Worm (Caenorhabditis elegans) whole organism, early embryonic: ENCODE measurements around the gene cht-1.

ENCODE experiments used
- B0310.2 ChIP-seq: sonication (generic microtip); optimal IDR thresholded peaks from 2 replicates; lab custom pipeline; 2016; ENCODE audit warnings: mild to moderate bottlenecking, missing genetic modification characterization, missing compliant biosample characterization
- F13C5.2 ChIP-seq: sonication (generic microtip); optimal IDR thresholded peaks from 2 replicates; lab custom pipeline; 2017; ENCODE audit warnings: mild to moderate bottlenecking, missing genetic modification characterization, inconsistent platforms, missing compliant biosample characterization
- aly-1 ChIP-seq: sonication (generic microtip); optimal IDR thresholded peaks from 2 replicates; lab custom pipeline; 2016; ENCODE audit warnings: missing genetic modification characterization, missing compliant biosample characterization
- ama-1 ChIP-seq: fragments of 150-350 bp; optimal IDR thresholded peaks from 2 replicates; lab custom pipeline; 2014
- ceh-13 ChIP-seq: fragments of 200-800 bp; sonication (Bioruptor generic); optimal IDR thresholded peaks from 2 replicates; lab custom pipeline; 2018; ENCODE audit warnings: mild to moderate bottlenecking, missing genetic modification characterization, missing compliant biosample characterization
- ceh-36 ChIP-seq: sonication (generic microtip); optimal IDR thresholded peaks from 2 replicates; lab custom pipeline; 2016; ENCODE audit warnings: missing genetic modification characterization, inconsistent platforms, missing compliant biosample characterization
- ets-7 ChIP-seq: sonication (generic microtip); optimal IDR thresholded peaks from 2 replicates; lab custom pipeline; 2016; ENCODE audit warnings: missing genotype, missing genetic modification characterization, missing compliant biosample characterization
- flt-1 ChIP-seq: fragments of 200-800 bp; sonication (Bioruptor generic); IDR thresholded peaks from 2 replicates; pipeline ENCODE4 v1.3.6; 2022; ENCODE audit warnings: missing genetic modification characterization, missing compliant biosample characterization
- hmbx-1 ChIP-seq: sonication (generic microtip); optimal IDR thresholded peaks from 2 replicates; lab custom pipeline; 2016; ENCODE audit warnings: mild to moderate bottlenecking, missing genetic modification characterization, missing compliant biosample characterization
- hmg-4 ChIP-seq: fragments of 200-800 bp; sonication (Bioruptor generic); optimal IDR thresholded peaks from 2 replicates; lab custom pipeline; 2018; ENCODE audit warnings: mild to moderate bottlenecking, missing genetic modification characterization, missing compliant biosample characterization
- hnd-1 ChIP-seq: sonication (generic microtip); optimal IDR thresholded peaks from 2 replicates; lab custom pipeline; 2016; ENCODE audit warnings: missing genetic modification characterization, missing compliant biosample characterization
- pes-1 ChIP-seq: fragments of 200-800 bp; sonication (Bioruptor generic); IDR thresholded peaks from 2 replicates; pipeline ENCODE4 v1.3.6; 2022; ENCODE audit warnings: missing genetic modification reagents, missing genetic modification characterization, missing compliant biosample characterization
- scrt-1 ChIP-seq: fragments of 200-800 bp; sonication (Bioruptor generic); IDR thresholded peaks from 2 replicates; pipeline ENCODE4 v1.3.6; 2022; ENCODE audit warnings: missing genetic modification characterization, missing compliant biosample characterization
- sea-1 ChIP-seq: fragments of 200-800 bp; sonication (Bioruptor generic); conservative IDR thresholded peaks from 2 replicates; pipeline ENCODE4 v1.3.6; 2022; ENCODE audit warnings: missing genetic modification characterization, missing compliant biosample characterization
- tbx-11 ChIP-seq: fragments of 200-800 bp; sonication (Bioruptor generic); IDR thresholded peaks from 2 replicates; pipeline ENCODE4 v1.3.6; 2022; ENCODE audit warnings: missing genetic modification characterization, missing compliant biosample characterization
- tbx-37 ChIP-seq: fragments of 200-800 bp; sonication (Bioruptor generic); conservative IDR thresholded peaks from 2 replicates; pipeline ENCODE4 v1.3.6; 2022; ENCODE audit warnings: missing genetic modification reagents, missing genetic modification characterization, missing compliant biosample characterization
- tra-4 ChIP-seq: sonication (generic microtip); optimal IDR thresholded peaks from 2 replicates; lab custom pipeline; 2017; ENCODE audit warnings: missing genetic modification characterization, missing compliant biosample characterization

The cht-1 gene

DNA sequence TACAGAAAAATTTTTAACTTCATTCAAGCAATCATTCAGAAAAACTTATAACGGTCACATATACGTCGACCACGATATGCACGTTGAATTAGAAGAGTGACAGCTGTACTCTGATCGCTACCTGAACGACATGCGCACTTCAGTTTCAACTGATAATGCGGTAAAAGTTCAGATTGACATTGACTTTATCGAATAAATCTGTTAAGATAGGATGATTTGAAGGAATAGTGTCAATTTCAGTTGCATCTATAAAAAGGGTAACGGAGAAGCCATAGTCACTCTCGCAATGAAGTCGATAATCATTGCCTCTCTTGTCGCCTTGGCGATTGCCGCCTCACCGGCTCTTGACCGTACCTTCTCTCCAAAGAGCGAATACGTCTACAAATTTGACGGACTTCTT is 3.4 kb upstream of the cht-1 start, which contains the start of gene vit-5:
vit-5 (plus strand) TSS at position 277 of the 400 bp plus-strand sequence.
- no peak for TF ChIP-seq hnd-1 (tag; lab: Kevin White, UChicago)
- TF ChIP-seq ceh-36 (tag; lab: Kevin White, UChicago) = no peak

DNA sequence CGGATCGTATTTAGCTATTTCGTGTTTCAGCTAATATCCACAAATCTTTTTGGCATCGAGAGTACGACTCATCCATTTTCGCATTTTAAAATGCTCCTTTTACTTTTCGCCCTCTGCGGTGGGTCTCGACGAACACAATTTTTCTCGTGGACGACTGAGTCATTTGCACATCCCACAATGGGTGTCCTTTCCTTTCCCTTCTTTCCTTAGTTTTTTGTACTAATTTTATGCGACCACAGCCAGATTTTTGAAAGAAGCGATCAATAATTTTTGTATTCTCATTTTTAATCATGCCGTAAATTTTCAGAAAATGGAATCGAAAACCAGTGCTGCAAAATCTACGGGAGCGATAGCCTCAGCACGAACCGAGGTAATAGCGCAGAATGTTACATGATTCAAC is 1.9 kb upstream of the cht-1 start, which contains the start of gene C04F6.9:
C04F6.9 (plus strand) TSS at position 301 of the 400 bp plus-strand sequence.
- TF ChIP-seq flt-1 (GFP tag; lab: Robert Waterston, UW) (no peak), B0310.2 (tag; lab: Kevin White, UChicago) (no peak), hmbx-1 (tag; lab: Kevin White, UChicago) (no peak), hmg-4 (GFP tag; lab: Kevin White, UChicago) (no peak), F13C5.2 (no peak), ama-1 (lab: Kevin White, UChicago) (no peak), ceh-36 (tag; lab: Kevin White, UChicago) (no peak), ets-7 (tag; lab: Kevin White, UChicago) (no peak), tbx-37 (GFP tag; lab: Robert Waterston, UW) (no peak), sea-1 (no peak), scrt-1 (GFP tag; lab: Robert Waterston, UW) (no peak), pes-1 (GFP tag; lab: Robert Waterston, UW) (no peak), ceh-13 (no peak), tbx-11 (GFP tag; lab: Robert Waterston, UW) (no peak), tra-4 (tag; lab: Kevin White, UChicago) (no peak), aly-1 (no peak), hnd-1 (tag; lab: Kevin White, UChicago) (no peak)

DNA sequence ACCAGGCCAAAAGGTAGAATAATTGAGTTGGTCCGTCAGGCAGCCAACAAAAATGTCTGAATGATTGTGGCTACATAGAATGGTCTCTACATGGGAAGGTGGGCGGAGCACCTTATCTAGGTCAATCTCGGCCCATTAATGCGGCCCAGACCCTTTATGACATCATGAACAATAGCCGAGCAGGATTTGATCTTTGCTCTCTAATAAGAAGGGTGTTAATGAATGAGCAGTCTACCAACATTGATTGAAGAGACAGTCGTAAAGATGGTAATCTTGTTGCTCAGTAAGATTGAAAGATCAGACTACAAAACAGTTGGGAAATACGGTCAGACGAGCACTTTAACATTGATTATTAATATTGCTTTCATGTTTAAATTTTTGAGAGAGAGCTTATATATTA is 570 bp upstream of the cht-1 start:
- no peak for TF ChIP-seq tra-4 (tag; lab: Kevin White, UChicago)
- no peak for TF ChIP-seq flt-1 (GFP tag; lab: Robert Waterston, UW)

DNA sequence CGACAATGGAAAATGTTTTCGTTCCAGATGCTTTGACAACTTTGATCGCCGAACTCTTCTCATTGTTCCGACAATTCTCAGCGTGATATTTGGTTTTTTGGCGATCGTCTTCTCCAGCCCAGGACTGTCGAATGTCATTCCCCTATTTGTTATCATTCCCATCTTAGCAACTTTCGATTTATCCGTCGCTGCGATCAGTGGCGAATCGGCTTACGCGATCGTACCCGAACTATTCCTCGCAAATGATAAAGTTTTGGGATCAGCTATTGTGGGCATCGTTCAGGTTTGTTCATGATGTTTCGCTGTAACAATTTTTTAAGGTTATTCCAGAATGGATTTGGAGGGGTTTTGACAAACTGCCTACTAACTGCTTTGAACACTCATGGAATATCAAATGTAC is 3.1 kb downstream of the cht-1 start:
- no peak for TF ChIP-seq hmbx-1 (tag; lab: Kevin White, UChicago)
- no peak for TF ChIP-seq F13C5.2
- TF ChIP-seq flt-1 (GFP tag; lab: Robert Waterston, UW) = no peak
- TF ChIP-seq ets-7 (tag; lab: Kevin White, UChicago) = no peak
- TF ChIP-seq tbx-11 (GFP tag; lab: Robert Waterston, UW) = no peak
- no peak for TF ChIP-seq tbx-37 (GFP tag; lab: Robert Waterston, UW)
- TF ChIP-seq hnd-1 (tag; lab: Kevin White, UChicago) = no peak
- no peak for TF ChIP-seq tra-4 (tag; lab: Kevin White, UChicago)
- no peak for TF ChIP-seq hmg-4 (GFP tag; lab: Kevin White, UChicago)
- TF ChIP-seq ceh-36 (tag; lab: Kevin White, UChicago) = no peak
- no peak for TF ChIP-seq sea-1
- no peak for TF ChIP-seq ceh-13
- TF ChIP-seq scrt-1 (GFP tag; lab: Robert Waterston, UW) = no peak
- TF ChIP-seq ama-1 (lab: Kevin White, UChicago) = no peak
- TF ChIP-seq pes-1 (GFP tag; lab: Robert Waterston, UW) = no peak
- TF ChIP-seq B0310.2 (tag; lab: Kevin White, UChicago) = no peak
- no peak for TF ChIP-seq aly-1

DNA sequence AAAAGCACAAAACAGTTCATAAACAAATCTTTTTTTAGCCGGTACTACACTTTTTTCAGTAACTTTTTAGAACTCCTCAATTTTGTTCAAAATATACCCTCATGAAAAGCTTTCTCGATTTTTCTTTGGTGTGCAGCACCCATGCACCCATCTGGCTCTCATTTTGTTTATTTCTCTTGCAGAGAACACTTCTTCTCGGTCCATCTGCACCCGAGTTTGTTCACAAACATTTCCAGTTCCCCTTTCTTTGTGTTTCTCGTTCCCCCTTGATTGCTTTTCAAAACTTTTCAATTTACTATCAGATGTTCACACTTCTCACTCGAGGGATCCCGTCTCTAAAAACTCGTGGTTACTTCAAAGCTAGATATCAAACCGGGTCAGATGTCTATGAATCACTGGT is 6.3 kb downstream of the cht-1 start, which contains the start of gene slcf-2:
slcf-2 (plus strand) TSS at position 301 of the 400 bp plus-strand sequence.
- TF ChIP-seq sea-1 = no peak
- no peak for TF ChIP-seq aly-1
- TF ChIP-seq tbx-37 (GFP tag; lab: Robert Waterston, UW) = no peak
- TF ChIP-seq hmbx-1 (tag; lab: Kevin White, UChicago) = no peak
- TF ChIP-seq scrt-1 (GFP tag; lab: Robert Waterston, UW) = no peak
- no peak for TF ChIP-seq tra-4 (tag; lab: Kevin White, UChicago)
- TF ChIP-seq hnd-1 (tag; lab: Kevin White, UChicago) = no peak
- TF ChIP-seq ama-1 (lab: Kevin White, UChicago) = no peak
- no peak for TF ChIP-seq pes-1 (GFP tag; lab: Robert Waterston, UW)
- no peak for TF ChIP-seq ceh-36 (tag; lab: Kevin White, UChicago)
- TF ChIP-seq ets-7 (tag; lab: Kevin White, UChicago) = no peak
- no peak for TF ChIP-seq ceh-13
- TF ChIP-seq flt-1 (GFP tag; lab: Robert Waterston, UW) = no peak

DNA sequence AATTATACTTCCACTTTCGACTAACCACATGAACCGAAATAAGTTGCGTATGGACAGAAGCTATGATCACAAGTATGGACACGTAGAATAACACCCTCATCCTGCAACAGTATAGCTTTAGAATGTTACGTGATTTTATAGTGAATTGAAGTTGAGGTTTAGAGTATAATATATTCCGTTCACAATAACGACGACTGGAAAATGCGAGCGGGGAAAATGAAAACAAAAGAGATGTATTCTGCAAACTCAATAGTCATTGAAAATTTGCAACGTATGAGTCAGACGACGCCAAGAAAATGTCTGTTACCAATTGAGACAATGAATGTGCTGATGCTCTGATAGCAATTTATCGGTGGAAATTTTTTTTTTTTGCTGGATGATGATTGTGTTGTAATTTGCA is 14.5 kb downstream of the cht-1 start, which contains the start of gene acp-1:
acp-1 (minus strand) TSS at position 101 of the 400 bp plus-strand sequence.
- TF ChIP-seq sea-1 (no peak), flt-1 (GFP tag; lab: Robert Waterston, UW) (no peak), ama-1 (lab: Kevin White, UChicago) (no peak), aly-1 (no peak), B0310.2 (tag; lab: Kevin White, UChicago) (no peak), tbx-37 (GFP tag; lab: Robert Waterston, UW) (no peak), F13C5.2 (no peak), hmbx-1 (tag; lab: Kevin White, UChicago) (no peak), ceh-36 (tag; lab: Kevin White, UChicago) (no peak), hmg-4 (GFP tag; lab: Kevin White, UChicago) (no peak), tra-4 (tag; lab: Kevin White, UChicago) (no peak), pes-1 (GFP tag; lab: Robert Waterston, UW) (no peak)

DNA sequence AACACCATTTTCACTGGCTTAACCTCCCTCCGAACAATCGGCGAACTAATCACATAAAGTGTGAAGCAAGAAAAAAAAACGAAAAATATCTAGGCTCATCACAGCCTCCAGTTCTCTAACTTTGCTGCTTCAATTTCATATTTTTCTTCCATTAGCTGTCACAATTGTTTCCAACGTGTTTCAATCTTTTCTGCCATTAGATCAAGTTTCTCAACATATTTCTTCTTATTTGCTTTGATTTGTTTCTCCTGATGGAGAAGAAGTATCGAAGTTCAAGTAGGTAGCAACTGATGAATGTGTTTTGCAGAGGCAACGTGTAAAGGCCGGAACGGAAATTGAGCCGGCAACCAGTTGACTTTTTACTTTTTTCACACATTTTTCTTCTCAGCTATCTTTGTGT is 19.6 kb downstream of the cht-1 start, which contains the start of gene ZK563.7:
ZK563.7 (plus strand) TSS at position 301 of the 400 bp plus-strand sequence.
- TF ChIP-seq tbx-11 (GFP tag; lab: Robert Waterston, UW) (no peak), ama-1 (lab: Kevin White, UChicago) (no peak), hmg-4 (GFP tag; lab: Kevin White, UChicago) (no peak), hnd-1 (tag; lab: Kevin White, UChicago) (no peak), tbx-37 (GFP tag; lab: Robert Waterston, UW) (no peak), ceh-13 (no peak), F13C5.2 (no peak), sea-1 (no peak), ets-7 (tag; lab: Kevin White, UChicago) (no peak), hmbx-1 (tag; lab: Kevin White, UChicago) (no peak), scrt-1 (GFP tag; lab: Robert Waterston, UW) (no peak), ceh-36 (tag; lab: Kevin White, UChicago) (no peak), aly-1 (no peak)
